Fruit fly (Drosophila melanogaster) whole organism, embryonic: Measurements from ENCODE around the gene da.

Source experiments
- CG2120 ChIP-seq: fragments of 200-800 bp; sonication (Bioruptor generic); optimal IDR thresholded peaks from 3 replicates; lab custom pipeline; 2016; ENCODE audit warnings: missing biosample characterization, missing genetic modification characterization
- CG31441 ChIP-seq: fragments of 200-800 bp; sonication (Bioruptor generic); IDR thresholded peaks from 2 replicates; pipeline ENCODE4 v1.3.6; 2022; ENCODE audit warnings: missing biosample characterization, missing genetic modification characterization
- Doc2 ChIP-seq: fragments of 200-800 bp; sonication (Bioruptor generic); IDR thresholded peaks from 2 replicates; pipeline ENCODE4 v1.3.6; 2022; ENCODE audit warnings: missing biosample characterization, missing genetic modification characterization
- MBD-R2 ChIP-seq: fragments of 200-800 bp; sonication (Bioruptor generic); IDR thresholded peaks from 2 replicates; pipeline ENCODE4 v1.3.6; 2022; ENCODE audit warnings: missing biosample characterization, missing genetic modification characterization
- MESR4 ChIP-seq: fragments of 200-800 bp; sonication (Bioruptor generic); optimal IDR thresholded peaks from 2 replicates; lab custom pipeline; 2018; ENCODE audit warnings: missing biosample characterization, mild to moderate bottlenecking, missing genetic modification characterization, moderate library complexity
- MTF-1 ChIP-seq: fragments of 200-800 bp; sonication (Bioruptor generic); optimal IDR thresholded peaks from 2 replicates; lab custom pipeline; 2018; ENCODE audit warnings: missing biosample characterization, mild to moderate bottlenecking, missing genetic modification characterization, borderline replicate concordance
- Ssrp ChIP-seq: fragments of 200-800 bp; sonication (Bioruptor generic); optimal IDR thresholded peaks from 2 replicates; lab custom pipeline; 2018; ENCODE audit warnings: missing biosample characterization, mild to moderate bottlenecking, missing genetic modification characterization, moderate library complexity
- dimm ChIP-seq: fragments of 200-800 bp; sonication (Bioruptor generic); IDR thresholded peaks from 2 replicates; pipeline ENCODE4 v1.3.6; 2022; ENCODE audit warnings: missing biosample characterization, missing genetic modification characterization
- gce ChIP-seq: fragments of 200-800 bp; sonication (Bioruptor generic); IDR thresholded peaks from 3 replicates; pipeline ENCODE4 v1.3.6; 2022; ENCODE audit warnings: missing biosample characterization, missing genetic modification characterization
- h ChIP-seq: fragments of >200 bp; optimal IDR thresholded peaks from 2 replicates; lab custom pipeline; 2017
- nerfin-2 ChIP-seq: fragments of 200-800 bp; sonication (Bioruptor generic); IDR thresholded peaks from 2 replicates; pipeline ENCODE4 v1.3.6; 2022; ENCODE audit warnings: missing biosample characterization, missing genetic modification characterization; ENCODE audit not compliant: partially characterized antibody
- oc ChIP-seq: fragments of 200-800 bp; sonication (Bioruptor generic); optimal IDR thresholded peaks from 2 replicates; lab custom pipeline; 2018; ENCODE audit warnings: missing biosample characterization, mild to moderate bottlenecking, missing genetic modification characterization, moderate library complexity

DNA sequence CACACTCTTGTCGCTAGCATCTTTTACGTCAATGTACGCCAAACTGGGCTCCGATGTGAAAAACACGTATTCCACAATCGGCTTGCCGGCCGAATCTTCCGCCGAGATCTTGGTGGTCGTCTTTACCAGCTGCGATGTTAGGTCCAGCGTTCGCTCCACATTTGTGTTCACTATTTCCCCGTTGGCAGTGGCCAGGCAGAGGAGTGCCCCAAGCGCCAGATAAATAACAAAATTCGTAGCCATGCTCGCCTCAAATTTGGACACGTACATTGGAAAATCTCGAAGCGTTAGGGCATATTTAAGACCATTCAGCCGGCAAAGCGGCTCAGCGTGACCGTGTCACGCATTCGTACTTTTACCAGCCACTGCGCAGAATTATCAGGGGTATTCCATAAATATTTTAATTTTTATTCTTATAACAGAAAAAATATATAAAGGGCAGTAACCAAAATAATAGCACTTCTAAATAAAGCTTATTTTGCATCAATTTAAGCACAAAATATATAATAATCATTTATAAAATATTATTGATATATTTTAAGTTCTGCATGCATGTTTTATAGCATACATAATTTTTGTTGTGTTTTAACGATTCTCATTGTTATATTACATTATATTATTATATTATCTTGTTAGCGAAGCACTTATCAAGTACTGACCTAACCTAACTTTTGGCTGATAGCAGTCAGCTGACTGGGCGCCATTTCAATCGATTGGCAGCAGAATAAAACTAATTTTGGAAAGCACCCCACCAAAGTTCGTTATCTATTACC lies 12.3 kb upstream of the da start, which contains the start of the genes CG33303 and dpr19:
- TF ChIP-seq CG2120 (peak; percentile 27), h (no peak), gce (GFP tag; lab: Robert Waterston, UW) (peak; percentile 76), Doc2 (no peak), CG31441 (GFP tag; lab: Robert Waterston, UW) (peak; percentile 94), dimm (GFP tag; lab: Robert Waterston, UW) (no peak), Ssrp (peak; percentile 77), oc (tag; lab: Kevin White, UChicago) (no peak), MTF-1 (GFP tag; lab: Kevin White, UChicago) (no peak), MBD-R2 (GFP tag; lab: Robert Waterston, UW) (peak; percentile 78), MESR4 (GFP tag; lab: Kevin White, UChicago) (peak; percentile 89), nerfin-2 (GFP tag; lab: Robert Waterston, UW) (no peak)
